Worm (Caenorhabditis elegans) whole organism, mixed stage, embryonic: ENCODE results near the gene lars-1.
A peak's percentile ranks its signal among the peaks of the same experiment; 100 is the strongest.

Experiments used
- M03D4.4 ChIP-seq: sonication (generic microtip); optimal IDR thresholded peaks from 2 replicates; lab custom pipeline; 2017; ENCODE audit warnings: mild to moderate bottlenecking, missing genetic modification characterization, missing compliant biosample characterization
- bed-3 ChIP-seq: fragments of 200-800 bp; sonication (Bioruptor generic); optimal IDR thresholded peaks from 3 replicates; lab custom pipeline; 2018; ENCODE audit warnings: mild to moderate bottlenecking, missing genetic modification characterization, moderate library complexity, missing compliant biosample characterization
- blmp-1 ChIP-seq: fragments of 150-350 bp; optimal IDR thresholded peaks from 2 replicates; lab custom pipeline; 2014; ENCODE audit warnings: missing biosample characterization, missing genetic modification characterization
- ceh-39 ChIP-seq: fragments of 150-350 bp; optimal IDR thresholded peaks from 2 replicates; lab custom pipeline; 2014; ENCODE audit warnings: missing biosample characterization, missing genetic modification characterization
- ceh-43 ChIP-seq: fragments of 200-800 bp; sonication (Bioruptor generic); optimal IDR thresholded peaks from 2 replicates; lab custom pipeline; 2018; ENCODE audit warnings: mild to moderate bottlenecking, missing genetic modification characterization, moderate library complexity, missing compliant biosample characterization
- ceh-83 ChIP-seq: fragments of 200-800 bp; sonication (Bioruptor generic); optimal IDR thresholded peaks from 2 replicates; lab custom pipeline; 2018; ENCODE audit warnings: mild to moderate bottlenecking, missing genetic modification characterization, missing compliant biosample characterization
- ces-1 ChIP-seq: fragments of 150-350 bp; optimal IDR thresholded peaks from 2 replicates; lab custom pipeline; 2014; ENCODE audit warnings: missing biosample characterization, missing genetic modification reagents, missing genetic modification characterization
- cnd-1 ChIP-seq: fragments of 200-800 bp; sonication (Bioruptor generic); optimal IDR thresholded peaks from 2 replicates; lab custom pipeline; 2018; ENCODE audit warnings: mild to moderate bottlenecking, missing genetic modification characterization, missing compliant biosample characterization
- drap-1 ChIP-seq: fragments of 200-800 bp; sonication (Bioruptor generic); optimal IDR thresholded peaks from 3 replicates; lab custom pipeline; 2018; ENCODE audit warnings: mild to moderate bottlenecking, missing genetic modification characterization, missing compliant biosample characterization
- elt-1 ChIP-seq: sonication (generic microtip); optimal IDR thresholded peaks from 2 replicates; lab custom pipeline; 2017; ENCODE audit warnings: missing genetic modification characterization, mild to moderate bottlenecking, missing compliant biosample characterization, antibody characterized with exemption, moderate library complexity, borderline replicate concordance; ENCODE audit not compliant: insufficient read depth
- elt-3 ChIP-seq: fragments of 150-350 bp; optimal IDR thresholded peaks from 2 replicates; lab custom pipeline; 2014; ENCODE audit warnings: missing biosample characterization, missing genetic modification characterization
- flh-1 ChIP-seq: fragments of 200-800 bp; sonication (Bioruptor generic); optimal IDR thresholded peaks from 2 replicates; lab custom pipeline; 2018; ENCODE audit warnings: mild to moderate bottlenecking, missing genetic modification characterization, moderate library complexity, missing compliant biosample characterization
- ham-2 ChIP-seq: fragments of 200-800 bp; sonication (Bioruptor generic); optimal IDR thresholded peaks from 2 replicates; lab custom pipeline; 2018; ENCODE audit warnings: mild to moderate bottlenecking, missing genetic modification characterization, missing compliant biosample characterization
- hlh-1 ChIP-seq: fragments of 150-350 bp; optimal IDR thresholded peaks from 2 replicates; lab custom pipeline; 2014; ENCODE audit warnings: missing biosample characterization, missing genetic modification reagents, missing genetic modification characterization
- lin-13 ChIP-seq: fragments of 150-350 bp; optimal IDR thresholded peaks from 2 replicates; lab custom pipeline; 2014; ENCODE audit warnings: missing biosample characterization, missing genetic modification characterization
- lin-32 ChIP-seq: fragments of 200-800 bp; sonication (Bioruptor generic); optimal IDR thresholded peaks from 2 replicates; lab custom pipeline; 2018; ENCODE audit warnings: mild to moderate bottlenecking, missing genetic modification characterization, missing compliant biosample characterization
- lsy-2 ChIP-seq: fragments of 150-350 bp; optimal IDR thresholded peaks from 2 replicates; lab custom pipeline; 2014; ENCODE audit warnings: missing biosample characterization, missing genetic modification characterization
- mab-5 ChIP-seq: fragments of 150-350 bp; optimal IDR thresholded peaks from 2 replicates; lab custom pipeline; 2014; ENCODE audit warnings: missing biosample characterization, missing genetic modification characterization
- mep-1 ChIP-seq: fragments of 150-350 bp; optimal IDR thresholded peaks from 2 replicates; lab custom pipeline; 2017; ENCODE audit warnings: missing biosample characterization, missing genetic modification reagents, missing genetic modification characterization, inconsistent platforms
- mls-2 ChIP-seq: sonication (generic microtip); optimal IDR thresholded peaks from 2 replicates; lab custom pipeline; 2016; ENCODE audit warnings: mild to moderate bottlenecking, missing genetic modification characterization, moderate library complexity, missing compliant biosample characterization
- nhr-12 ChIP-seq: fragments of 150-350 bp; optimal IDR thresholded peaks from 2 replicates; lab custom pipeline; 2014; ENCODE audit warnings: missing biosample characterization, missing genetic modification characterization
- nhr-2 ChIP-seq: fragments of 150-350 bp; optimal IDR thresholded peaks from 2 replicates; lab custom pipeline; 2014; ENCODE audit warnings: missing biosample characterization, missing genetic modification characterization
- nhr-237 ChIP-seq: fragments of 150-350 bp; optimal IDR thresholded peaks from 2 replicates; lab custom pipeline; 2014; ENCODE audit warnings: missing biosample characterization, missing genetic modification characterization
- nhr-28 ChIP-seq: fragments of 150-350 bp; optimal IDR thresholded peaks from 2 replicates; lab custom pipeline; 2014; ENCODE audit warnings: missing biosample characterization, missing genetic modification characterization
- nhr-76 ChIP-seq: sonication (generic microtip); optimal IDR thresholded peaks from 2 replicates; lab custom pipeline; 2017; ENCODE audit warnings: missing biosample characterization, missing genetic modification characterization
- pha-4 ChIP-seq: fragments of 150-350 bp; optimal IDR thresholded peaks from 2 replicates; lab custom pipeline; 2018; ENCODE audit warnings: missing biosample characterization, missing genetic modification reagents, missing genetic modification characterization
- sem-2 ChIP-seq: fragments of 200-800 bp; sonication (Bioruptor generic); optimal IDR thresholded peaks from 2 replicates; lab custom pipeline; 2018; ENCODE audit warnings: mild to moderate bottlenecking, missing genetic modification characterization, missing compliant biosample characterization
- snpc-4 ChIP-seq: fragments of 150-350 bp; optimal IDR thresholded peaks from 2 replicates; lab custom pipeline; 2014; ENCODE audit warnings: missing biosample characterization, missing genetic modification characterization
- sptf-1 ChIP-seq: sonication (generic microtip); optimal IDR thresholded peaks from 2 replicates; lab custom pipeline; 2017; ENCODE audit warnings: mild to moderate bottlenecking, missing genetic modification characterization, moderate library complexity, missing compliant biosample characterization
- tbx-8 ChIP-seq: fragments of 200-800 bp; sonication (Bioruptor generic); optimal IDR thresholded peaks from 2 replicates; lab custom pipeline; 2018; ENCODE audit warnings: mild to moderate bottlenecking, missing genetic modification characterization, moderate library complexity, missing compliant biosample characterization
- unc-120 ChIP-seq: sonication (generic microtip); optimal IDR thresholded peaks from 2 replicates; lab custom pipeline; 2017; ENCODE audit warnings: missing genetic modification characterization, missing compliant biosample characterization; ENCODE audit not compliant: poor library complexity, severe bottlenecking
- unc-39 ChIP-seq: fragments of 150-350 bp; optimal IDR thresholded peaks from 2 replicates; lab custom pipeline; 2014; ENCODE audit warnings: missing biosample characterization, missing genetic modification characterization
- unc-62 ChIP-seq: fragments of 150-350 bp; optimal IDR thresholded peaks from 2 replicates; lab custom pipeline; 2014; ENCODE audit warnings: missing biosample characterization, missing genetic modification reagents, missing genetic modification characterization
- zip-8 ChIP-seq: fragments of 150-350 bp; optimal IDR thresholded peaks from 2 replicates; lab custom pipeline; 2014; ENCODE audit warnings: missing biosample characterization, missing genetic modification characterization
- ztf-11 ChIP-seq: fragments of 150-350 bp; optimal IDR thresholded peaks from 2 replicates; lab custom pipeline; 2014; ENCODE audit warnings: missing biosample characterization, missing genetic modification characterization

lars-1 gene

DNA sequence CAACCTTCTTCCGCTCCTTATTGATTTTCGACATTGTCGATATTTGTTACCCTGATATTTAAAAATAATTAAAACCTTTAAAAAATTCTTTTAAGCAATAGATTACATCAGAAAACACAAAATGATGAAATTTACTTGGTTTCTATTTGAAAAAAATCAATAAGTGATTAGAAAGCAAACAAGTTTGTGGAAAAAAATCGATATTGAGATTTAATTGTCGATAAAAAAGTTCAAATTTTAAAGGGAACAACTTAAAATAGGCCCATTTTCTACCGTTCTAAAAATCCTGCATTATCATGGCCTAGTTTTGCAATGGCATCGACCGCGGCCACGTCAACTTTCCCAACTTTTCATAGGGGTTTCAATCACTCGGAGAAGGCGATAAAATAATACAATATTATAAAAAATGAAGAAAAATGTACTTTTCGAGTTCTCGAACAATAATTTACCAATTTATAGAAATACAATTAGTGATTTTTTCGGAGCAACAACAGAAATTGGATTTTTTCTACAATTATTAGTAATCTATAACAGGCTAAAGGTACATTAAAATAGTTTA is at the start of gene lars-1:
Gene lars-1, minus strand, starts transcription at position 51 of the 559 bp plus-strand sequence.
- TF ChIP-seq mab-5 (tag; lab: Kevin White, UChicago) (no peak), ces-1 (GFP tag; lab: Kevin White, UChicago) (no peak), nhr-28 (tag; lab: Kevin White, UChicago) (no peak), ztf-11 (tag; lab: Kevin White, UChicago) (no peak), nhr-2 (tag; lab: Kevin White, UChicago) (no peak), ceh-39 (tag; lab: Kevin White, UChicago) (no peak), lsy-2 (tag; lab: Kevin White, UChicago) (no peak), zip-8 (tag; lab: Kevin White, UChicago) (no peak), ceh-43 (GFP tag; lab: Kevin White, UChicago) (no peak), elt-3 (tag; lab: Kevin White, UChicago) (no peak)

DNA sequence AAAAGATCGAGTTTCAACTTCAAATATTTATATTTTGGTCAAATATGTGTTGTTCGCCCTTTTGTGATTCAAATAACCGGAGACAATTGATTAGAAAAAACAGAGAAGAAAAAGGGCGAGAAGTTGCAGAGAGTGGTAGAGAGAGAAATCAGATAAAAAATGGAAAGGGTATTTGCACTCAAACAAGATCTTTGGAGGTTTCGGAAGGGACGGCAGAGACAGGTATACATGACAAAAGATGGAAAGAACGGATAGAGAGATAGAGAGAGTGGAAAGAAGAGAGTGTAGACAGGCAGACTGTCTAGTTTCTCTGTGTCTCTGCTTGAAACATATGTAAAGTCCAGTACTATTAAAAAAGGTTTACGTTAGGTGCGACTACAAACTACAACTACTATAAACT is 49.6 kb upstream of the lars-1 start:
- TF ChIP-seq snpc-4 (tag; lab: Kevin White, UChicago) (no peak), zip-8 (tag; lab: Kevin White, UChicago) (no peak), sem-2 (GFP tag; lab: Kevin White, UChicago) (no peak), mab-5 (tag; lab: Kevin White, UChicago) (no peak), ces-1 (GFP tag; lab: Kevin White, UChicago) (no peak), unc-120 (no peak), elt-3 (tag; lab: Kevin White, UChicago) (no peak), ztf-11 (tag; lab: Kevin White, UChicago) (no peak), blmp-1 (tag; lab: Kevin White, UChicago) (no peak), ham-2 (no peak), M03D4.4 (tag; lab: Kevin White, UChicago) (no peak), lsy-2 (tag; lab: Kevin White, UChicago) (no peak), mls-2 (tag; lab: Kevin White, UChicago) (no peak), ceh-43 (GFP tag; lab: Kevin White, UChicago) (no peak), drap-1 (GFP tag; lab: Kevin White, UChicago) (no peak), lin-13 (tag; lab: Kevin White, UChicago) (peak; percentile 32), pha-4 (no peak), hlh-1 (tag; lab: Kevin White, UChicago) (no peak), lin-32 (no peak), sptf-1 (tag; lab: Kevin White, UChicago) (no peak), nhr-237 (tag; lab: Kevin White, UChicago) (no peak), cnd-1 (tag; lab: Kevin White, UChicago) (no peak), unc-62 (GFP tag; lab: Kevin White, UChicago) (peak; percentile 2), nhr-2 (tag; lab: Kevin White, UChicago) (no peak), bed-3 (GFP tag; lab: Kevin White, UChicago) (no peak), nhr-76 (tag; lab: Kevin White, UChicago) (no peak), unc-39 (tag; lab: Kevin White, UChicago) (no peak), ceh-39 (tag; lab: Kevin White, UChicago) (no peak), tbx-8 (no peak), nhr-28 (tag; lab: Kevin White, UChicago) (no peak), flh-1 (GFP tag; lab: Kevin White, UChicago) (no peak), ceh-83 (GFP tag; lab: Kevin White, UChicago) (no peak), mep-1 (tag; lab: Kevin White, UChicago) (peak; percentile 22), elt-1 (peak; percentile 38)
- TF ChIP-seq, all 35 proteins: peak for 4

DNA sequence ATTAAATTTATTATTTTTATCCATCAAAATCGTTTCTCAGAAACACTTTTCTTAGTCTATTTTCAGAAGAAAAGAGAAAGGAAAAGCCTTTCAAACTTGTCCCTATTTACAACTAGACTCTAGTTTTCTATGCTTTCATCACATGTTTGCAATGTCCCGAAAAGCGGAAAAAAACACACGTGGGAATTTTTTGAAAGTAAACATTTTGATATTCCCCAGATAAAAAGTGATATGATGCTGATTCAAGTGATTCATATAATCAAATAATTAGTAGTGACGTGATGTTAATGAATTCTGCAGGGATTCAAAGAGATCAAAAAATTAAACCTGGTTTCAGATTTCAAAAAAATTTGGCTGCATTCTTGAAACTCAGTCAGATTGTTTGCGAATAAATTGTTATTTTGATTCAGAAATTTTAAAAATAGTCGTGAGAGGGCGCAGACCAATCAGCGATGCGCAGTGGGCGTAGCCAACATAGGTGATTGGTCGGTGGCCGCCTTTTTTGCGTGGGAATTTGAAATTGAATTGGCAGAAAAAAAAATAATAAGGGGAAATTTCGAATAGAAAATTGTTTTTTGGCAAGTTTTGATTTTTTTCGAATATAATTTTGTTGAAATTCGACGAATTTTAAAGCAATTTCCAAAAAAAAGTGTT is 48.2 kb upstream of the lars-1 start:
- TF ChIP-seq nhr-12 (tag; lab: Kevin White, UChicago) (no peak), blmp-1 (tag; lab: Kevin White, UChicago) (no peak), nhr-76 (tag; lab: Kevin White, UChicago) (no peak), cnd-1 (tag; lab: Kevin White, UChicago) (no peak), mep-1 (tag; lab: Kevin White, UChicago) (no peak), nhr-237 (tag; lab: Kevin White, UChicago) (no peak), unc-62 (GFP tag; lab: Kevin White, UChicago) (no peak), lin-32 (no peak), ces-1 (GFP tag; lab: Kevin White, UChicago) (no peak), lsy-2 (tag; lab: Kevin White, UChicago) (no peak), ceh-83 (GFP tag; lab: Kevin White, UChicago) (no peak), ceh-43 (GFP tag; lab: Kevin White, UChicago) (no peak), ham-2 (no peak)
